Worm (Caenorhabditis elegans): ENCODE data around the gene clec-38.

clec-38 gene

DNA sequence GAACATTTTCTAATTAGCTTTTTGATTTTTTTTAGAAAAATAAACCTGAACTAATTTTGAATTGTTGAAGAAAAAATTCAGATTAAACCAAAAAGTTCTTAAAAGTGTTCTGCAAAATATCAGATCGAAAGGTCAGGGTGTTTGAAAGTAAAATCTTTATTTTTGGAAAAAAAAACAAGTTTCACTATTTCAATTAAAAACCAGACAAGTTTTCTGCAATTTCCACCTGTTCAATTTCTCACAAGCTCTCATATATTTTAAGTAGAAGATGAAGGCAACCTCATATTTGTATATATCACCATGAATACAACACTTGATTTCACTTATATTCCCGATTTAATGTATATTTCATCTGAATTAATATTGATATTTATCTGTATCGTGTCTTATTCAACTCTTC, 48.2 kb downstream of the clec-38 start, which contains the start of gene srz-102:
Gene srz-102 (plus strand): TSS at position 301 of the 400 bp plus-strand sequence.
- no peak for TF ChIP-seq egl-5 (tag; optimal IDR thresholded peaks at IDR 0.05)
- TF ChIP-seq eor-1 (tag; optimal IDR thresholded peaks at IDR 0.05): no peak
- no peak for TF ChIP-seq ceh-16 (tag; optimal IDR thresholded peaks at IDR 0.05)
- no peak for TF ChIP-seq mml-1 (tag; optimal IDR thresholded peaks at IDR 0.05)
- TF ChIP-seq fos-1 (tag; optimal IDR thresholded peaks at IDR 0.05): no peak
- TF ChIP-seq lsy-12 (tag; optimal IDR thresholded peaks at IDR 0.05): no peak
- no peak for TF ChIP-seq ceh-82 (tag; optimal IDR thresholded peaks at IDR 0.05)
- TF ChIP-seq zag-1 (tag; optimal IDR thresholded peaks at IDR 0.05): no peak
- no peak for TF ChIP-seq ztf-11 (tag; optimal IDR thresholded peaks at IDR 0.05)
- no peak for TF ChIP-seq ama-1 (optimal IDR thresholded peaks at IDR 0.05)
- TF ChIP-seq nhr-67 (tag; optimal IDR thresholded peaks at IDR 0.05): no peak
- TF ChIP-seq egl-27 (tag; optimal IDR thresholded peaks at IDR 0.05): no peak
- TF ChIP-seq nhr-77 (tag; optimal IDR thresholded peaks at IDR 0.05): no peak
- TF ChIP-seq jun-1 (tag; optimal IDR thresholded peaks at IDR 0.05): no peak
- TF ChIP-seq nhr-76 (tag; optimal IDR thresholded peaks at IDR 0.05): no peak
- TF ChIP-seq tbx-2 (tag; optimal IDR thresholded peaks at IDR 0.05): no peak
- no peak for TF ChIP-seq elt-2 (tag; optimal IDR thresholded peaks at IDR 0.05)
- no peak for TF ChIP-seq unc-62 (GFP tag; optimal IDR thresholded peaks at IDR 0.05)
- TF ChIP-seq pqm-1 (tag; optimal IDR thresholded peaks at IDR 0.05): no peak

DNA sequence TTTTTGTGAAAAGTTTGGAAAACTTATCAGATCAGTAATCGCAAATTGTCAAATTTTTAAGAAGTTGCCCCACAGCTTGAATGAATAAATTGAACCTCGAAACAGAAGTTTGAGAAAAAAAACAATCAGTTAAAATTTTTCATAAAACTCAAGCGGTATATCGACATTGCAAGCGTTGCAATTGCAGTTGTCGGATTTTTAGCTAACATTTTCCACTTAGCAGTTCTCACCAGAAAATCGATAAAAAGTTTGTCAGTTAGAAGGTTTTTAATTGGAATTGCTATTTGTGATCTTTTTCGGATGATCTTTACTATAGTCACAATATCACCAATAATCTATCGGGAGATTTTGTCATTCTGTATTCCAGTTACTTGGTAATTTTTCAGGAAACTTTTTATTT, 49.7 kb downstream of the clec-38 start, which contains the start of gene srw-43:
Gene srw-43 (plus strand): TSS at position 301 of the 400 bp plus-strand sequence.
- TF ChIP-seq ceh-82 (tag; optimal IDR thresholded peaks at IDR 0.05) (no peak), ceh-9 (tag; optimal IDR thresholded peaks at IDR 0.05) (no peak), fkh-10 (GFP tag; optimal IDR thresholded peaks at IDR 0.05) (no peak), pha-4 (tag; optimal IDR thresholded peaks at IDR 0.05) (no peak), nhr-67 (tag; optimal IDR thresholded peaks at IDR 0.05) (no peak), nhr-77 (tag; optimal IDR thresholded peaks at IDR 0.05) (no peak), nhr-28 (tag; optimal IDR thresholded peaks at IDR 0.05) (no peak), fos-1 (tag; optimal IDR thresholded peaks at IDR 0.05) (no peak), R02D3.7 (tag; optimal IDR thresholded peaks at IDR 0.05) (no peak), elt-2 (tag; optimal IDR thresholded peaks at IDR 0.05) (no peak), skn-1 (tag; optimal IDR thresholded peaks at IDR 0.05) (no peak), unc-62 (GFP tag; optimal IDR thresholded peaks at IDR 0.05) (no peak), daf-12 (tag; optimal IDR thresholded peaks at IDR 0.05) (no peak), eor-1 (tag; optimal IDR thresholded peaks at IDR 0.05) (no peak)
